Fruit fly (Drosophila melanogaster): Measurements from ENCODE around the gene CG17477.
A peak's percentile ranks its signal among the peaks of the same experiment; 100 is the strongest.

Gene CG17477

DNA sequence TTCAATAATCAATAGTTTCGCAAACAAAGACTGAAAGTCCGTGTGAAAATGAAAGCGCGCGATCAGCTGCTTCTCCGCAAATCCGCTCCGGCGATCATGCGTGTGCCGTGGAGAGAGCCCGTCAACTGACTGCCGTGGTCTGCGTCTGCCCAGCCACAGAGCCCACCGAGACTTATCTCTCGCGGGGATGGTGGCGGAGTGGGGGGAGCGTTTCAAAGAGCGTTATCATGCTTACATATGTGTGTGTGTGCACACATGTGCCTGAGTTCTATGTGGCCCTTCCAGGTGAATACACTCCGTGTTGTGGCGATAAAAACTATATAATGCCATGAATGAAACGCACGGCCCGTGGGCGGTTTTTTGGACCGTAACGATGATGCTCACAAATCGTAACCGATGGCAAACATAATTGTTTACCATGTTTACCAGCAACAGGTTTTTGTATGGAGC is 48.7 kb downstream of the CG17477 start (continued):
- TF ChIP-seq CG3726 (GFP tag; IDR thresholded peaks at IDR 0.05) (no peak), Ets65A (GFP tag) (no peak), bbx (GFP tag; IDR thresholded peaks at IDR 0.05; ENCODE audit: partially characterized antibody) (0 out of 2 replicates have a peak, but pooled peaks have one; percentile 29), gro (GFP tag; optimal IDR thresholded peaks at IDR 0.05) (peak; percentile 54), cg (GFP tag; optimal IDR thresholded peaks at IDR 0.05) (peak; percentile 84), cas (GFP tag; IDR thresholded peaks at IDR 0.05) (no peak), D19B (GFP tag; optimal IDR thresholded peaks at IDR 0.05) (no peak), CG33213 (GFP tag; optimal IDR thresholded peaks at IDR 0.05) (no peak), Stat92E (GFP tag; optimal IDR thresholded peaks at IDR 0.05) (no peak), CG8765 (GFP tag; IDR thresholded peaks at IDR 0.05) (no peak), CG5180 (GFP tag; optimal IDR thresholded peaks at IDR 0.05) (no peak), CG15696 (tag; optimal IDR thresholded peaks at IDR 0.05) (no peak), CG13624 (GFP tag; optimal IDR thresholded peaks at IDR 0.05) (peak; percentile 27), CG34422 (GFP tag; IDR thresholded peaks at IDR 0.05) (no peak; the same call in 2 of the 3 replicates), pzg (GFP tag; optimal IDR thresholded peaks at IDR 0.05) (no peak), Ptx1 (GFP tag; IDR thresholded peaks at IDR 0.05) (no peak), vnd (GFP tag; IDR thresholded peaks at IDR 0.05; ENCODE audit: partially characterized antibody) (no peak), ken (GFP tag; IDR thresholded peaks at IDR 0.05) (no peak), Eip74EF (GFP tag; optimal IDR thresholded peaks at IDR 0.05) (no peak), unc-4 (GFP tag; IDR thresholded peaks at IDR 0.05; ENCODE audit: partially characterized antibody) (peak; percentile 20; the same call in 1 of the 2 replicates), CG13296 (GFP tag; optimal IDR thresholded peaks at IDR 0.05) (no peak), run (tag; optimal IDR thresholded peaks at IDR 0.05) (no peak), CG11456 (GFP tag; IDR thresholded peaks at IDR 0.05) (0 out of 3 replicates have a peak, but pooled peaks have one; percentile 49), hb (GFP tag; IDR thresholded peaks at IDR 0.05; ENCODE audit: partially characterized antibody) (no peak), CG42726 (GFP tag; IDR thresholded peaks at IDR 0.05; ENCODE audit: partially characterized antibody) (no peak), bowl (GFP tag; IDR thresholded peaks at IDR 0.05) (0 out of 2 replicates have a peak, but pooled peaks have one; percentile 31), nerfin-1 (tag; optimal IDR thresholded peaks at IDR 0.05) (no peak), NK7.1 (GFP tag; optimal IDR thresholded peaks at IDR 0.05) (no peak), CG12104 (GFP tag; optimal IDR thresholded peaks at IDR 0.05) (no peak), C15 (GFP tag; IDR thresholded peaks at IDR 0.05) (no peak), otp (GFP tag; IDR thresholded peaks at IDR 0.05) (no peak), chn (GFP tag; optimal IDR thresholded peaks at IDR 0.05) (no peak), CG16813 (GFP tag; IDR thresholded peaks at IDR 0.05; ENCODE audit: partially characterized antibody) (no peak), ATbp (GFP tag; optimal IDR thresholded peaks at IDR 0.05) (no peak), H15 (GFP tag; IDR thresholded peaks at IDR 0.05) (no peak), CG8478 (optimal IDR thresholded peaks at IDR 0.05) (no peak), pum (GFP tag; optimal IDR thresholded peaks at IDR 0.05) (no peak), Meics (GFP tag; optimal IDR thresholded peaks at IDR 0.05) (no peak), CG9797 (GFP tag; optimal IDR thresholded peaks at IDR 0.05) (no peak), CG10462 (GFP tag; optimal IDR thresholded peaks at IDR 0.05) (no peak), CG30431 (GFP tag; optimal IDR thresholded peaks at IDR 0.05) (no peak), CG2199 (GFP tag; IDR thresholded peaks at IDR 0.05) (peak; percentile 71; the same call in 1 of the 3 replicates), zf30C (GFP tag; optimal IDR thresholded peaks at IDR 0.05) (no peak), vvl (GFP tag; IDR thresholded peaks at IDR 0.05) (peak; percentile 38; the same call in 1 of the 2 replicates), Gsc (GFP tag; IDR thresholded peaks at IDR 0.05) (no peak), CG12299 (tag; optimal IDR thresholded peaks at IDR 0.05) (no peak), CG9876 (GFP tag; optimal IDR thresholded peaks at IDR 0.05) (no peak), CG32767 (GFP tag; IDR thresholded peaks at IDR 0.05) (no peak), sug (tag; optimal IDR thresholded peaks at IDR 0.05) (peak; percentile 90), slbo (GFP tag; IDR thresholded peaks at IDR 0.05) (no peak), ro (GFP tag; IDR thresholded peaks at IDR 0.05) (no peak)

Data from whole organism, embryonic.